Worm (Caenorhabditis elegans): ENCODE results near the gene C04A11.1.

C04A11.1 gene

ce11 chrX:13663641-13664633, 3.6 kb downstream of the C04A11.1 start, which contains the start of gene C04A11.5 (continued):
- no peak for TF ChIP-seq Y5F2A.4 (GFP tag; optimal IDR thresholded peaks at IDR 0.05)

DNA sequence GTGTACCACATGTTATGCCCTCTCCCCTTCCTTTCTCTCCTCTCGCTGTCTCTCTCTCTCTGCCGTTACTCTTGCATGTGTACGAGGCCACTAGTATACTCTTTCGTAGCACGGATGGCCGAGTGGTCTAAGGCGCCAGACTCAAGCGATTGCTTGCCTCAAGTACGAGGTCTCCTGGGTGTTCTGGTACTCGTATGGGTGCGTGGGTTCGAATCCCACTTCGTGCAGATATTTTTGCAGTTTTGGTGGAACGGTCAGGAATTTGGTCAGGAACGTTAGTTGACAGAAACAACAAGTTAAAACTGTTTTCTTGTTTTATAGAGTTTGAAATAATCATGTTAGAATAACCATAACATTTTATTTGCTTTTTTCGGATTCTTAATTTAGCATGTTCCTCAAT, 5.1 kb downstream of the C04A11.1 start:
- TF ChIP-seq mdl-1 (tag; optimal IDR thresholded peaks at IDR 0.05) (peak; percentile 10 to 80), nhr-111 (GFP tag; optimal IDR thresholded peaks at IDR 0.05) (peak; percentile 84), nhr-41 (GFP tag; IDR thresholded peaks at IDR 0.05) (peak; percentile 98), Y75B8A.6 (GFP tag; IDR thresholded peaks at IDR 0.05) (peak; percentile 95), hmg-1.1 (GFP tag; IDR thresholded peaks at IDR 0.05) (peak; percentile 99), T26A8.4 (GFP tag; IDR thresholded peaks at IDR 0.05) (peak; percentile 94), cey-2 (tag; optimal IDR thresholded peaks at IDR 0.05; ENCODE audit: borderline replicate concordance, insufficient read depth) (no peak), ztf-7 (tag; optimal IDR thresholded peaks at IDR 0.05) (peak; percentile 51), mep-1 (tag; optimal IDR thresholded peaks at IDR 0.05) (peak; percentile 92), daf-19 (GFP tag; conservative IDR thresholded peaks at IDR 0.05) (peak; percentile 87), egl-27 (tag; optimal IDR thresholded peaks at IDR 0.05) (no peak), lin-29 (GFP tag; IDR thresholded peaks at IDR 0.05) (peak; percentile 76; the same call in 1 of the 2 replicates), daf-8 (GFP tag; IDR thresholded peaks at IDR 0.05) (peak; percentile 80; the same call in 1 of the 2 replicates), saeg-2 (GFP tag; IDR thresholded peaks at IDR 0.05) (peak; percentile 90), nhr-25 (tag; optimal IDR thresholded peaks at IDR 0.05; ENCODE audit: borderline replicate concordance, insufficient read depth) (no peak), vab-7 (GFP tag; IDR thresholded peaks at IDR 0.05) (peak; percentile 98), lsy-2 (tag; optimal IDR thresholded peaks at IDR 0.05) (peak in 1 of 2 experiments; percentile 78), tag-97 (GFP tag; IDR thresholded peaks at IDR 0.05) (no peak), unc-130 (GFP tag; optimal IDR thresholded peaks at IDR 0.05) (peak; percentile 73), set-16 (GFP tag; IDR thresholded peaks at IDR 0.05) (peak; percentile 74), nhr-77 (tag; optimal IDR thresholded peaks at IDR 0.05) (peak; percentile 80), Y5F2A.4 (GFP tag; optimal IDR thresholded peaks at IDR 0.05) (peak; percentile 90), lin-39 (tag; optimal IDR thresholded peaks at IDR 0.05) (no peak), Y48G9A.11 (GFP tag; IDR thresholded peaks at IDR 0.05) (peak; percentile 89), nhr-10 (tag; optimal IDR thresholded peaks at IDR 0.05) (no peak), Y105C5A.15 (GFP tag; IDR thresholded peaks at IDR 0.05) (peak; percentile 98), ctbp-1 (GFP tag; IDR thresholded peaks at IDR 0.05) (peak; percentile 96), aha-1 (tag) (peak; percentile 97), unc-62 (GFP tag; optimal IDR thresholded peaks at IDR 0.05 in 1 of 2) (peak in 1 of 2 experiments; percentile 98), unc-62 (tag; optimal IDR thresholded peaks at IDR 0.05) (no peak), ztf-11 (tag; optimal IDR thresholded peaks at IDR 0.05) (no peak), lin-1 (GFP tag; IDR thresholded peaks at IDR 0.05) (peak; percentile 92), snpc-4 (tag; optimal IDR thresholded peaks at IDR 0.05) (no peak), rbr-2 (tag; optimal IDR thresholded peaks at IDR 0.05) (peak; percentile 92), ZK337.2 (GFP tag; IDR thresholded peaks at IDR 0.05) (peak; percentile 92), ceh-44 (GFP tag; IDR thresholded peaks at IDR 0.05) (peak; percentile 90), nhr-11 (tag; optimal IDR thresholded peaks at IDR 0.05) (peak; percentile 36), lir-3 (tag; optimal IDR thresholded peaks at IDR 0.05) (peak; percentile 90), daf-12 (tag; optimal IDR thresholded peaks at IDR 0.05) (no peak), pha-4 (GFP tag; IDR thresholded peaks at IDR 0.05) (peak; percentile 96), pha-4 (tag; optimal IDR thresholded peaks at IDR 0.05) (peak; percentile 5), hlh-30 (tag; optimal IDR thresholded peaks at IDR 0.05; ENCODE audit: insufficient read depth) (peak; percentile 83), egl-43 (GFP tag; IDR thresholded peaks at IDR 0.05) (peak; percentile 99), lin-38 (GFP tag; IDR thresholded peaks at IDR 0.05) (peak; percentile 87), F44E2.7 (GFP tag; IDR thresholded peaks at IDR 0.05) (peak; percentile 95), F37D6.2 (tag; optimal IDR thresholded peaks at IDR 0.05) (peak; percentile 83), tra-1 (GFP tag; IDR thresholded peaks at IDR 0.05) (peak; percentile 95)

All from whole organism, L4 larva.